Fruit fly (Drosophila melanogaster): ENCODE results near the gene CG6321.

CG6321 gene

dm6 chr3L:11091943-11092609 lies 31.1 kb upstream of the CG6321 start (continued):
- TF ChIP-seq Doc3 (GFP tag; IDR thresholded peaks at IDR 0.05; ENCODE audit: partially characterized antibody) (no peak), mam (GFP tag; optimal IDR thresholded peaks at IDR 0.05) (peak; percentile 64), CG11723 (GFP tag; optimal IDR thresholded peaks at IDR 0.05) (peak; percentile 2), z (GFP tag; IDR thresholded peaks at IDR 0.05) (no peak), Oli (tag; optimal IDR thresholded peaks at IDR 0.05) (peak; percentile 6), gcm (GFP tag; optimal IDR thresholded peaks at IDR 0.05) (no peak), sr (GFP tag; IDR thresholded peaks at IDR 0.05) (peak; percentile 96), bigmax (GFP tag; optimal IDR thresholded peaks at IDR 0.05) (no peak), NfI (GFP tag; optimal IDR thresholded peaks at IDR 0.05) (peak; percentile 62), h (optimal IDR thresholded peaks at IDR 0.05) (no peak), CG6813 (GFP tag; optimal IDR thresholded peaks at IDR 0.05) (peak; percentile 27), hb (GFP tag; IDR thresholded peaks at IDR 0.05; ENCODE audit: partially characterized antibody) (no peak), D (optimal IDR thresholded peaks at IDR 0.05) (no peak), D (GFP tag; optimal IDR thresholded peaks at IDR 0.05) (peak; percentile 5), sim (GFP tag; IDR thresholded peaks at IDR 0.05) (no peak), jumu (GFP tag; optimal IDR thresholded peaks at IDR 0.05) (peak; percentile 78), mld (GFP tag; IDR thresholded peaks at IDR 0.05; ENCODE audit: partially characterized antibody) (no peak), yki (optimal IDR thresholded peaks at IDR 0.05) (no peak), CG3995 (GFP tag; optimal IDR thresholded peaks at IDR 0.05) (peak; percentile 28), CG12236 (GFP tag; optimal IDR thresholded peaks at IDR 0.05) (peak; percentile 4), CG7271 (tag; optimal IDR thresholded peaks at IDR 0.05) (no peak), CG2678 (tag; optimal IDR thresholded peaks at IDR 0.05) (no peak), fd102C (GFP tag; optimal IDR thresholded peaks at IDR 0.05) (no peak), CG2199 (GFP tag; IDR thresholded peaks at IDR 0.05) (0 out of 3 replicates have a peak, but pooled peaks have one; percentile 46), CG4328 (GFP tag; optimal IDR thresholded peaks at IDR 0.05) (peak; percentile 35), Ets65A (GFP tag) (peak; percentile 68), CG31441 (GFP tag; IDR thresholded peaks at IDR 0.05) (no peak), dimm (GFP tag; IDR thresholded peaks at IDR 0.05) (no peak), CG15479 (GFP tag; optimal IDR thresholded peaks at IDR 0.05) (no peak), HLH54F (GFP tag; optimal IDR thresholded peaks at IDR 0.05) (peak; percentile 72), CG18011 (GFP tag; optimal IDR thresholded peaks at IDR 0.05) (no peak), CG17361 (GFP tag; IDR thresholded peaks at IDR 0.05) (no peak), eyg (GFP tag; optimal IDR thresholded peaks at IDR 0.05) (peak; percentile 27), Meics (GFP tag; optimal IDR thresholded peaks at IDR 0.05) (peak; percentile 41), fd96Cb (tag; optimal IDR thresholded peaks at IDR 0.05) (no peak), Stat92E (GFP tag; optimal IDR thresholded peaks at IDR 0.05) (no peak), CG17568 (GFP tag; optimal IDR thresholded peaks at IDR 0.05) (no peak), CG13123 (GFP tag; optimal IDR thresholded peaks at IDR 0.05) (peak; percentile 17), CG18599 (GFP tag; optimal IDR thresholded peaks at IDR 0.05) (peak; percentile 47), CG6765 (GFP tag; optimal IDR thresholded peaks at IDR 0.05) (no peak), gsb-n (tag; optimal IDR thresholded peaks at IDR 0.05) (peak; percentile 19), CG4820 (GFP tag; optimal IDR thresholded peaks at IDR 0.05) (peak; percentile 39), phol (tag; optimal IDR thresholded peaks at IDR 0.05) (no peak), CG14014 (GFP tag; IDR thresholded peaks at IDR 0.05) (0 out of 2 replicates have a peak, but pooled peaks have one; percentile 8), CG13424 (tag; optimal IDR thresholded peaks at IDR 0.05) (no peak), Mrtf (GFP tag; IDR thresholded peaks at IDR 0.05) (peak; percentile 62; the same call in 2 of the 3 replicates), Sox100B (GFP tag; optimal IDR thresholded peaks at IDR 0.05) (peak; percentile 14), run (tag; optimal IDR thresholded peaks at IDR 0.05) (no peak), CG4730 (GFP tag; IDR thresholded peaks at IDR 0.05) (no peak), CG16813 (GFP tag; IDR thresholded peaks at IDR 0.05; ENCODE audit: partially characterized antibody) (0 out of 3 replicates have a peak, but pooled peaks have one; percentile 30)

Data from whole organism, embryonic.